Fruit fly (Drosophila melanogaster) whole organism, embryonic: ENCODE data around the gene Tailor.
A peak's percentile ranks its signal among the peaks of the same experiment; 100 is the strongest.

Experiments
- Bgb ChIP-seq: fragments of 200-800 bp; sonication (Bioruptor generic); IDR thresholded peaks from 2 replicates; pipeline ENCODE4 v1.3.6; 2022; ENCODE audit warnings: missing biosample characterization, missing genetic modification characterization; ENCODE audit not compliant: partially characterized antibody
- CG10267 ChIP-seq: fragments of 200-800 bp; sonication (Bioruptor generic); optimal IDR thresholded peaks from 2 replicates; lab custom pipeline; 2018; ENCODE audit warnings: missing biosample characterization, mild to moderate bottlenecking, missing genetic modification characterization, moderate library complexity
- CG12391 ChIP-seq: fragments of 200-800 bp; sonication (Bioruptor generic); optimal IDR thresholded peaks from 3 replicates; lab custom pipeline; 2018; ENCODE audit warnings: missing biosample characterization, mild to moderate bottlenecking, missing genetic modification characterization, moderate library complexity
- CG12769 ChIP-seq: fragments of 200-800 bp; sonication (Bioruptor generic); optimal IDR thresholded peaks from 2 replicates; lab custom pipeline; 2019; ENCODE audit warnings: missing biosample characterization, mild to moderate bottlenecking, missing genetic modification characterization, moderate library complexity
- CG13287 ChIP-seq: fragments of 200-800 bp; sonication (Bioruptor generic); IDR thresholded peaks from 2 replicates; pipeline ENCODE4 v1.3.6; 2022; ENCODE audit warnings: missing biosample characterization, missing genetic modification characterization; ENCODE audit not compliant: partially characterized antibody
- CG14710 ChIP-seq: fragments of 200-800 bp; sonication (Bioruptor generic); optimal IDR thresholded peaks from 3 replicates; lab custom pipeline; 2019; ENCODE audit warnings: missing biosample characterization, mild to moderate bottlenecking, missing genetic modification characterization, moderate library complexity
- CG15514 ChIP-seq: fragments of 200-800 bp; sonication (Bioruptor generic); optimal IDR thresholded peaks from 3 replicates; lab custom pipeline; 2017; ENCODE audit warnings: missing biosample characterization, missing genetic modification characterization, mild to moderate bottlenecking, moderate library complexity, missing genetic modification reagents
- CG1603 ChIP-seq: fragments of 200-800 bp; sonication (Bioruptor generic); optimal IDR thresholded peaks from 2 replicates; lab custom pipeline; 2019; ENCODE audit warnings: missing biosample characterization, mild to moderate bottlenecking, missing genetic modification characterization, moderate library complexity
- CG17328 ChIP-seq: fragments of 200-800 bp; sonication (Bioruptor generic); IDR thresholded peaks from 2 replicates; pipeline ENCODE4 v1.3.6; 2022; ENCODE audit warnings: missing biosample characterization, missing genetic modification characterization
- CG17385 ChIP-seq: fragments of 200-800 bp; sonication (Bioruptor generic); optimal IDR thresholded peaks from 3 replicates; lab custom pipeline; 2018; ENCODE audit warnings: missing biosample characterization, mild to moderate bottlenecking, missing genetic modification characterization
- CG2116 ChIP-seq: fragments of 200-800 bp; sonication (Bioruptor generic); optimal IDR thresholded peaks from 3 replicates; lab custom pipeline; 2018; ENCODE audit warnings: missing biosample characterization, mild to moderate bottlenecking, missing genetic modification characterization
- CG2712 ChIP-seq: fragments of 200-800 bp; optimal IDR thresholded peaks from 3 replicates; lab custom pipeline; 2019; ENCODE audit warnings: missing biosample characterization, mild to moderate bottlenecking, missing genetic modification characterization, moderate library complexity
- CG32772 ChIP-seq: fragments of 200-800 bp; sonication (Bioruptor generic); IDR thresholded peaks from 2 replicates; pipeline ENCODE4 v1.3.6; 2022; ENCODE audit warnings: missing biosample characterization, missing genetic modification characterization
- CG5953 ChIP-seq: fragments of 200-800 bp; sonication (Bioruptor generic); IDR thresholded peaks from 2 replicates; pipeline ENCODE4 v1.3.6; 2022; ENCODE audit warnings: missing biosample characterization, missing genetic modification characterization
- CHES-1-like ChIP-seq: fragments of 200-800 bp; sonication (Bioruptor generic); optimal IDR thresholded peaks from 2 replicates; lab custom pipeline; 2016; ENCODE audit warnings: missing biosample characterization, missing genetic modification characterization
- Dll ChIP-seq: fragments of 200-800 bp; sonication (Bioruptor generic); IDR thresholded peaks from 4 replicates; pipeline ENCODE4 v1.3.6; 2022; ENCODE audit warnings: missing biosample characterization, missing genetic modification characterization; ENCODE audit not compliant: partially characterized antibody
- Dp ChIP-seq: fragments of 200-800 bp; sonication (Bioruptor generic); optimal IDR thresholded peaks from 2 replicates; lab custom pipeline; 2018; ENCODE audit warnings: missing biosample characterization, mild to moderate bottlenecking, missing genetic modification characterization, moderate library complexity
- Gug ChIP-seq: fragments of 200-800 bp; sonication (Bioruptor generic); IDR thresholded peaks from 4 replicates; pipeline ENCODE4 v1.3.6; 2022; ENCODE audit warnings: missing biosample characterization, missing genetic modification characterization
- HLH3B ChIP-seq: fragments of 200-800 bp; sonication (Bioruptor generic); IDR thresholded peaks from 2 replicates; pipeline ENCODE4 v1.3.6; 2022; ENCODE audit warnings: missing biosample characterization, missing genetic modification characterization
- HLH4C ChIP-seq: fragments of 200-800 bp; sonication (Bioruptor generic); IDR thresholded peaks from 3 replicates; pipeline ENCODE4 v1.3.6; 2022; ENCODE audit warnings: missing biosample characterization, missing genetic modification characterization; ENCODE audit not compliant: partially characterized antibody
- Hsf ChIP-seq: fragments of 200-800 bp; sonication (Bioruptor generic); optimal IDR thresholded peaks from 3 replicates; lab custom pipeline; 2016; ENCODE audit warnings: missing biosample characterization, missing genetic modification characterization
- Myb ChIP-seq: fragments of 200-800 bp; sonication (Bioruptor generic); optimal IDR thresholded peaks from 2 replicates; lab custom pipeline; 2016; ENCODE audit warnings: missing biosample characterization, missing genetic modification characterization
- Oaz ChIP-seq: fragments of 200-800 bp; sonication (Bioruptor generic); IDR thresholded peaks from 2 replicates; pipeline ENCODE4 v1.3.6; 2022; ENCODE audit warnings: missing biosample characterization, missing genetic modification characterization
- Opbp ChIP-seq: fragments of 200-800 bp; sonication (Bioruptor generic); IDR thresholded peaks from 3 replicates; pipeline ENCODE4 v1.3.6; 2022; ENCODE audit warnings: missing biosample characterization, missing genetic modification characterization; ENCODE audit not compliant: partially characterized antibody
- Pdp1 ChIP-seq, 2 experiments: fragments of 200-800 bp; sonication (Bioruptor generic); optimal IDR thresholded peaks; 3 replicates each; lab custom pipeline; 2016; ENCODE audit warnings: missing biosample characterization in 2 of 2, missing genetic modification characterization in 2 of 2, mild to moderate bottlenecking in 1 of 2, moderate library complexity in 1 of 2
- Ravus ChIP-seq: fragments of 200-800 bp; sonication (Bioruptor generic); IDR thresholded peaks from 2 replicates; pipeline ENCODE4 v1.3.6; 2022; ENCODE audit warnings: missing biosample characterization, missing genetic modification characterization
- abd-A ChIP-seq: fragments of 200-800 bp; sonication (Bioruptor generic); optimal IDR thresholded peaks from 3 replicates; lab custom pipeline; 2019; ENCODE audit warnings: missing biosample characterization, mild to moderate bottlenecking, missing genetic modification characterization, moderate library complexity
- az2 ChIP-seq: fragments of 200-800 bp; sonication (Bioruptor generic); optimal IDR thresholded peaks from 3 replicates; lab custom pipeline; 2016; ENCODE audit warnings: missing biosample characterization, missing genetic modification characterization
- bbx ChIP-seq: fragments of 200-800 bp; sonication (Bioruptor generic); IDR thresholded peaks from 2 replicates; pipeline ENCODE4 v1.3.6; 2022; ENCODE audit warnings: missing biosample characterization, missing genetic modification characterization; ENCODE audit not compliant: partially characterized antibody
- chif ChIP-seq, 2 experiments: fragments of 200-800 bp; sonication (Bioruptor generic); optimal IDR thresholded peaks; 3 replicates each; lab custom pipeline; 2016; ENCODE audit warnings: missing biosample characterization in 2 of 2, missing genetic modification characterization in 2 of 2
- ci ChIP-seq: fragments of 200-800 bp; sonication (Bioruptor generic); IDR thresholded peaks from 3 replicates; pipeline ENCODE4 v1.3.6; 2022; ENCODE audit warnings: missing biosample characterization, missing genetic modification characterization
- dmrt11E ChIP-seq: fragments of 200-800 bp; sonication (Bioruptor generic); optimal IDR thresholded peaks from 3 replicates; lab custom pipeline; 2018; ENCODE audit warnings: missing biosample characterization, mild to moderate bottlenecking, missing genetic modification characterization, moderate library complexity
- gsb-n ChIP-seq: fragments of 200-800 bp; sonication (Bioruptor generic); optimal IDR thresholded peaks from 3 replicates; lab custom pipeline; 2018; ENCODE audit warnings: missing biosample characterization, mild to moderate bottlenecking, missing genetic modification characterization
- knrl ChIP-seq: fragments of 200-800 bp; sonication (Bioruptor generic); IDR thresholded peaks from 3 replicates; pipeline ENCODE4 v1.3.6; 2022; ENCODE audit warnings: missing biosample characterization, missing genetic modification characterization; ENCODE audit not compliant: partially characterized antibody
- lola ChIP-seq, 3 experiments: fragments of >200 bp in 2 of 3; fragments of 200-800 bp in 1 of 3; sonication (Bioruptor generic) in 1 of 3; optimal IDR thresholded peaks; 2 replicates each; lab custom pipeline; 2017 to 2019; ENCODE audit warnings: missing biosample characterization in 3 of 3, missing genetic modification characterization in 3 of 3, mild to moderate bottlenecking in 1 of 3, moderate library complexity in 1 of 3
- mld ChIP-seq: fragments of 200-800 bp; sonication (Bioruptor generic); IDR thresholded peaks from 3 replicates; pipeline ENCODE4 v1.3.6; 2022; ENCODE audit warnings: missing biosample characterization, missing genetic modification characterization; ENCODE audit not compliant: partially characterized antibody
- nerfin-1 ChIP-seq: fragments of 200-800 bp; sonication (Bioruptor generic); optimal IDR thresholded peaks from 3 replicates; lab custom pipeline; 2019; ENCODE audit warnings: missing biosample characterization, mild to moderate bottlenecking, missing genetic modification characterization, moderate library complexity
- otp ChIP-seq: fragments of 200-800 bp; sonication (Bioruptor generic); IDR thresholded peaks from 3 replicates; pipeline ENCODE4, ENCODE4 v1.3.6; 2022; ENCODE audit warnings: missing biosample characterization, missing genetic modification characterization
- slou ChIP-seq: fragments of 200-800 bp; sonication (Bioruptor generic); optimal IDR thresholded peaks from 3 replicates; lab custom pipeline; 2016; ENCODE audit warnings: missing biosample characterization, missing genetic modification characterization
- sna ChIP-seq: fragments of 200-800 bp; sonication (Bioruptor generic); IDR thresholded peaks from 2 replicates; pipeline ENCODE4 v1.3.6; 2022; ENCODE audit warnings: missing biosample characterization, missing genetic modification characterization; ENCODE audit not compliant: partially characterized antibody
- stc ChIP-seq: fragments of 200-800 bp; sonication (Bioruptor generic); IDR thresholded peaks from 2 replicates; pipeline ENCODE4 v1.3.6; 2022; ENCODE audit warnings: missing biosample characterization, missing genetic modification characterization
- stwl ChIP-seq: fragments of 200-800 bp; sonication (Bioruptor generic); optimal IDR thresholded peaks from 3 replicates; lab custom pipeline; 2018; ENCODE audit warnings: missing biosample characterization, mild to moderate bottlenecking, missing genetic modification characterization, moderate library complexity
- tll ChIP-seq, 2 experiments: fragments of 200-800 bp in 1 of 2; fragments of >200 bp in 1 of 2; sonication (Bioruptor generic) in 1 of 2; optimal IDR thresholded peaks; 2 replicates each; lab custom pipeline; 2017 to 2019; ENCODE audit warnings: missing biosample characterization in 2 of 2, missing genetic modification characterization in 2 of 2, mild to moderate bottlenecking in 1 of 2, moderate library complexity in 1 of 2
- toy ChIP-seq: fragments of 200-800 bp; sonication (Bioruptor generic); IDR thresholded peaks from 2 replicates; pipeline ENCODE4 v1.3.6; 2022; ENCODE audit warnings: missing biosample characterization, missing genetic modification characterization
- unc-4 ChIP-seq: fragments of 200-800 bp; sonication (Bioruptor generic); IDR thresholded peaks from 2 replicates; pipeline ENCODE4 v1.3.6; 2022; ENCODE audit warnings: missing biosample characterization, missing genetic modification characterization; ENCODE audit not compliant: partially characterized antibody
- vnd ChIP-seq: fragments of 200-800 bp; sonication (Bioruptor generic); IDR thresholded peaks from 3 replicates; pipeline ENCODE4 v1.3.6; 2022; ENCODE audit warnings: missing biosample characterization, missing genetic modification characterization; ENCODE audit not compliant: partially characterized antibody
- zen2 ChIP-seq: fragments of 200-800 bp; sonication (Bioruptor generic); IDR thresholded peaks from 3 replicates; pipeline ENCODE4 v1.3.6; 2022; ENCODE audit warnings: missing biosample characterization, missing genetic modification characterization; ENCODE audit not compliant: partially characterized antibody
- zfh2 ChIP-seq: fragments of 200-800 bp; sonication (Bioruptor generic); optimal IDR thresholded peaks from 2 replicates; lab custom pipeline; 2016; ENCODE audit warnings: missing biosample characterization, missing genetic modification characterization

Tailor gene

dm6 chr3R:7130827-7131226 is 44.9 kb upstream of the Tailor start (continued):
- TF ChIP-seq Pdp1 (GFP tag; optimal IDR thresholded peaks at IDR 0.05; lab: Kevin White, UChicago) (peak in 1 of 2 experiments; percentile 40), CG1603 (tag; lab: Kevin White, UChicago) (peak; percentile 35), HLH4C (GFP tag; lab: Robert Waterston, UW) (peak; percentile 94), tll (GFP tag; optimal IDR thresholded peaks at IDR 0.05; lab: Kevin White, UChicago) (no peak), vnd (GFP tag; lab: Robert Waterston, UW) (peak; percentile 89), CG2712 (tag; lab: Kevin White, UChicago) (peak; percentile 32), dmrt11E (tag; lab: Kevin White, UChicago) (no peak), CG13287 (GFP tag; lab: Robert Waterston, UW) (peak; percentile 96), sna (GFP tag; lab: Robert Waterston, UW) (peak; percentile 93), Myb (peak; percentile 97), CG12391 (tag; lab: Kevin White, UChicago) (no peak), CG2116 (GFP tag; lab: Kevin White, UChicago) (peak; percentile 21), CG17385 (GFP tag; lab: Kevin White, UChicago) (no peak), CG32772 (GFP tag; lab: Robert Waterston, UW) (no peak), slou (no peak), HLH3B (0 out of 2 replicates have a peak, but pooled peaks have one; percentile 10), Bgb (GFP tag; lab: Robert Waterston, UW) (peak; percentile 96), mld (GFP tag; lab: Robert Waterston, UW) (peak; percentile 99), stwl (tag; lab: Kevin White, UChicago) (peak; percentile 51), CG12769 (tag; lab: Kevin White, UChicago) (no peak), knrl (GFP tag; lab: Robert Waterston, UW) (peak; percentile 86), CG10267 (tag; lab: Kevin White, UChicago) (peak; percentile 32), zfh2 (GFP tag; lab: Kevin White, UChicago) (no peak), Dp (peak; percentile 81), stc (peak; percentile 4; the same call in 1 of the 2 replicates), zen2 (peak; percentile 93), CG14710 (tag; lab: Kevin White, UChicago) (peak; percentile 17), Hsf (GFP tag; lab: Kevin White, UChicago) (no peak), unc-4 (GFP tag; lab: Robert Waterston, UW) (peak; percentile 94), Dll (GFP tag; lab: Robert Waterston, UW) (peak; percentile 94), ci (GFP tag; lab: Robert Waterston, UW) (peak; percentile 55; the same call in 1 of the 3 replicates), Opbp (GFP tag; lab: Robert Waterston, UW) (peak; percentile 97), chif (GFP tag; optimal IDR thresholded peaks at IDR 0.05; lab: Kevin White, UChicago) (no peak), Gug (GFP tag; lab: Robert Waterston, UW) (peak; percentile 41; the same call in 2 of the 4 replicates), CHES-1-like (no peak), Ravus (GFP tag; lab: Robert Waterston, UW) (no peak), bbx (GFP tag; lab: Robert Waterston, UW) (peak; percentile 98), Oaz (GFP tag; lab: Robert Waterston, UW) (no peak), CG17328 (GFP tag; lab: Robert Waterston, UW) (0 out of 2 replicates have a peak, but pooled peaks have one; percentile 14), nerfin-1 (tag; lab: Kevin White, UChicago) (no peak), CG15514 (GFP tag; lab: Kevin White, UChicago) (peak; percentile 2), toy (GFP tag; lab: Robert Waterston, UW) (no peak), abd-A (peak; percentile 33), otp (peak; percentile 8; the same call in 1 of the 3 replicates), gsb-n (tag; lab: Kevin White, UChicago) (peak; percentile 79), CG5953 (GFP tag; lab: Robert Waterston, UW) (0 out of 2 replicates have a peak, but pooled peaks have one; percentile 15), az2 (GFP tag; lab: Kevin White, UChicago) (peak; percentile 15), lola (GFP tag; optimal IDR thresholded peaks at IDR 0.05; lab: Kevin White, UChicago) (no peak)
